Worm (Caenorhabditis elegans): ENCODE data around the gene qui-1.

DNA sequence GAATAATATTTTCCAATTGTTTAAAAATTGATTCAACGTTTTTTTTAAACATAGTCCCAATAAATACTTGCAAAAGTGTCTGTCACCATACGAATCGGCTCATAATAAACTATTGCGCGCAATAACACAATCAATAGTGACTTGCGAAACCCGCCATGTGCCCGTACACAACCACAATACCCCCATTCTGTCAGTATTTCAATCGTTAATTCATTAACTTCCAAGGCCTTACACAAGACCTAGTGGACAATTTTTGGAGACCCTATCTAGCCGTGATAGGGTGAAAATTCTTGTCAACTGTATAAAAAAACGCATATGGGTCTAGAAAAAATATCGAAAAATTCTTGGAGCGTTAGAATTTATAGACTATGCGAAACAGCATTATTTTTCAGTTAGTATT lies 39.0 kb downstream of the qui-1 start:
- TF ChIP-seq him-1 (tag; optimal IDR thresholded peaks at IDR 0.05) (no peak), W03F9.2 (tag; optimal IDR thresholded peaks at IDR 0.05) (no peak)
